Worm (Caenorhabditis elegans) whole organism, late embryonic: ENCODE measurements around the gene C34C12.2.

Experiments
- C08G9.2 ChIP-seq: sonication (generic microtip); optimal IDR thresholded peaks from 2 replicates; lab custom pipeline; 2016; ENCODE audit warnings: mild to moderate bottlenecking, missing genetic modification characterization, moderate library complexity, missing compliant biosample characterization
- C38D4.7 ChIP-seq: fragments of 200-800 bp; sonication (Bioruptor generic); optimal IDR thresholded peaks from 2 replicates; lab custom pipeline; 2018; ENCODE audit warnings: mild to moderate bottlenecking, missing genetic modification characterization, moderate library complexity, missing compliant biosample characterization
- F13H6.1 ChIP-seq: sonication (generic microtip); optimal IDR thresholded peaks from 2 replicates; lab custom pipeline; 2016; ENCODE audit warnings: missing genetic modification characterization, missing compliant biosample characterization
- K09A11.1 ChIP-seq: sonication (generic microtip); optimal IDR thresholded peaks from 2 replicates; lab custom pipeline; 2017; ENCODE audit warnings: antibody characterized with exemption, mild to moderate bottlenecking, missing genetic modification characterization, missing compliant biosample characterization; ENCODE audit not compliant: insufficient read depth
- T23F11.4 ChIP-seq: fragments of 200-800 bp; sonication (Bioruptor generic); optimal IDR thresholded peaks from 2 replicates; lab custom pipeline; 2018; ENCODE audit warnings: mild to moderate bottlenecking, missing genetic modification characterization, missing compliant biosample characterization
- Y22D7AL.16 ChIP-seq: sonication (generic microtip); optimal IDR thresholded peaks from 2 replicates; lab custom pipeline; 2016; ENCODE audit warnings: missing genetic modification characterization, missing compliant biosample characterization
- ahr-1 ChIP-seq: sonication (generic microtip); optimal IDR thresholded peaks from 2 replicates; lab custom pipeline; 2016; ENCODE audit warnings: missing genetic modification characterization, missing compliant biosample characterization
- ama-1 ChIP-seq: fragments of 150-350 bp; optimal IDR thresholded peaks from 2 replicates; lab custom pipeline; 2014
- ceh-14 ChIP-seq: sonication (generic microtip); optimal IDR thresholded peaks from 2 replicates; lab custom pipeline; 2016; ENCODE audit warnings: missing genotype, missing genetic modification characterization, missing compliant biosample characterization
- ceh-19 ChIP-seq: fragments of 200-800 bp; sonication (Bioruptor generic); optimal IDR thresholded peaks from 2 replicates; lab custom pipeline; 2018; ENCODE audit warnings: mild to moderate bottlenecking, missing genetic modification characterization, missing compliant biosample characterization
- ceh-2 ChIP-seq: sonication (generic microtip); optimal IDR thresholded peaks from 2 replicates; lab custom pipeline; 2016; ENCODE audit warnings: missing genotype, missing genetic modification characterization, missing compliant biosample characterization
- ceh-30 ChIP-seq: fragments of 150-350 bp; optimal IDR thresholded peaks from 2 replicates; lab custom pipeline; 2014; ENCODE audit warnings: missing biosample characterization, missing genetic modification characterization
- ceh-31 ChIP-seq: sonication (generic microtip); optimal IDR thresholded peaks from 2 replicates; lab custom pipeline; 2016; ENCODE audit warnings: missing genetic modification characterization, missing compliant biosample characterization
- ceh-34 ChIP-seq: sonication (generic microtip); optimal IDR thresholded peaks from 2 replicates; lab custom pipeline; 2016; ENCODE audit warnings: mild to moderate bottlenecking, missing genetic modification characterization, missing compliant biosample characterization
- ceh-48 ChIP-seq: sonication (generic microtip); optimal IDR thresholded peaks from 2 replicates; lab custom pipeline; 2016; ENCODE audit warnings: missing genetic modification characterization, inconsistent platforms, missing compliant biosample characterization
- ceh-6 ChIP-seq: fragments of 200-800 bp; sonication (Bioruptor generic); optimal IDR thresholded peaks from 2 replicates; lab custom pipeline; 2018; ENCODE audit warnings: mild to moderate bottlenecking, missing genetic modification characterization, missing compliant biosample characterization
- che-1 ChIP-seq: sonication (generic microtip); optimal IDR thresholded peaks from 2 replicates; lab custom pipeline; 2016; ENCODE audit warnings: mild to moderate bottlenecking, missing genetic modification characterization, missing compliant biosample characterization
- dmd-4 ChIP-seq: sonication (generic microtip); optimal IDR thresholded peaks from 2 replicates; lab custom pipeline; 2016; ENCODE audit warnings: borderline replicate concordance, missing genetic modification characterization, missing compliant biosample characterization
- dve-1 ChIP-seq: sonication (generic microtip); optimal IDR thresholded peaks from 2 replicates; lab custom pipeline; 2017; ENCODE audit warnings: antibody characterized with exemption, mild to moderate bottlenecking, missing genetic modification characterization, missing compliant biosample characterization
- elt-4 ChIP-seq: sonication (generic microtip); optimal IDR thresholded peaks from 2 replicates; lab custom pipeline; 2016; ENCODE audit warnings: missing genetic modification characterization, missing compliant biosample characterization
- ets-4 ChIP-seq: sonication (generic microtip); optimal IDR thresholded peaks from 2 replicates; lab custom pipeline; 2016; ENCODE audit warnings: missing genetic modification characterization, missing compliant biosample characterization
- hlh-13 ChIP-seq: fragments of 200-800 bp; sonication (Bioruptor generic); optimal IDR thresholded peaks from 2 replicates; lab custom pipeline; 2018; ENCODE audit warnings: mild to moderate bottlenecking, missing genetic modification characterization, missing compliant biosample characterization
- hlh-15 ChIP-seq: sonication (generic microtip); optimal IDR thresholded peaks from 2 replicates; lab custom pipeline; 2016; ENCODE audit warnings: missing genetic modification characterization, missing compliant biosample characterization
- hlh-30 ChIP-seq: sonication (generic microtip); optimal IDR thresholded peaks from 2 replicates; lab custom pipeline; 2017; ENCODE audit warnings: antibody characterized with exemption, missing genetic modification characterization, missing compliant biosample characterization; ENCODE audit not compliant: insufficient read depth
- hlh-6 ChIP-seq: sonication (generic microtip); optimal IDR thresholded peaks from 2 replicates; lab custom pipeline; 2016; ENCODE audit warnings: missing genotype, missing genetic modification characterization, missing compliant biosample characterization
- hlh-8 ChIP-seq: sonication (generic microtip); optimal IDR thresholded peaks from 2 replicates; lab custom pipeline; 2016; ENCODE audit warnings: missing genotype, missing genetic modification characterization, missing compliant biosample characterization
- lim-6 ChIP-seq: sonication (generic microtip); optimal IDR thresholded peaks from 2 replicates; lab custom pipeline; 2016; ENCODE audit warnings: missing genetic modification characterization, missing compliant biosample characterization
- lin-11 ChIP-seq: fragments of 200-800 bp; sonication (Bioruptor generic); optimal IDR thresholded peaks from 2 replicates; lab custom pipeline; 2018; ENCODE audit warnings: mild to moderate bottlenecking, missing genetic modification characterization, missing compliant biosample characterization
- mec-3 ChIP-seq: sonication (generic microtip); optimal IDR thresholded peaks from 2 replicates; lab custom pipeline; 2016; ENCODE audit warnings: borderline replicate concordance, missing genetic modification characterization, missing compliant biosample characterization
- nfya-1 ChIP-seq: sonication (generic microtip); optimal IDR thresholded peaks from 2 replicates; lab custom pipeline; 2017; ENCODE audit warnings: missing genetic modification characterization, mild to moderate bottlenecking, missing compliant biosample characterization, antibody characterized with exemption, moderate library complexity
- npax-4 ChIP-seq: sonication (generic microtip); optimal IDR thresholded peaks from 2 replicates; lab custom pipeline; 2016; ENCODE audit warnings: missing genetic modification characterization, missing compliant biosample characterization
- pax-1 ChIP-seq: fragments of 150-350 bp; optimal IDR thresholded peaks from 2 replicates; lab custom pipeline; 2014; ENCODE audit warnings: missing biosample characterization, missing genetic modification characterization
- pha-2 ChIP-seq: sonication (generic microtip); optimal IDR thresholded peaks from 2 replicates; lab custom pipeline; 2017; ENCODE audit warnings: mild to moderate bottlenecking, missing genetic modification characterization, missing compliant biosample characterization
- pha-4 ChIP-seq: fragments of 150-350 bp; optimal IDR thresholded peaks from 2 replicates; lab custom pipeline; 2018; ENCODE audit warnings: missing biosample characterization, missing genetic modification reagents, missing genetic modification characterization
- pros-1 ChIP-seq: fragments of 150-350 bp; optimal IDR thresholded peaks from 2 replicates; lab custom pipeline; 2014; ENCODE audit warnings: missing biosample characterization, missing genetic modification reagents, missing genetic modification characterization
- rnt-1 ChIP-seq: sonication (generic microtip); optimal IDR thresholded peaks from 2 replicates; lab custom pipeline; 2016; ENCODE audit warnings: missing genetic modification characterization, missing compliant biosample characterization
- sdc-2 ChIP-seq: sonication (generic microtip); optimal IDR thresholded peaks from 2 replicates; lab custom pipeline; 2016; ENCODE audit warnings: missing genotype, missing genetic modification characterization, missing compliant biosample characterization
- sox-2 ChIP-seq: fragments of 200-800 bp; sonication (Bioruptor generic); IDR thresholded peaks from 2 replicates; pipeline ENCODE4 v1.3.6; 2022; ENCODE audit warnings: missing genetic modification reagents, missing genetic modification characterization, missing compliant biosample characterization
- syd-9 ChIP-seq: sonication (generic microtip); optimal IDR thresholded peaks from 2 replicates; lab custom pipeline; 2016; ENCODE audit warnings: mild to moderate bottlenecking, missing genetic modification characterization, moderate library complexity, missing compliant biosample characterization
- tbx-7 ChIP-seq: sonication (generic microtip); optimal IDR thresholded peaks from 2 replicates; lab custom pipeline; 2016; ENCODE audit warnings: missing genotype, missing genetic modification characterization, missing compliant biosample characterization
- ttx-3 ChIP-seq: sonication (generic microtip); optimal IDR thresholded peaks from 2 replicates; lab custom pipeline; 2016; ENCODE audit warnings: missing genetic modification reagents, missing genetic modification characterization, missing compliant biosample characterization
- unc-3 ChIP-seq, 2 experiments: fragments of 200-800 bp in 1 of 2; sonication (Bioruptor generic) in 1 of 2; sonication (generic microtip) in 1 of 2; conservative IDR thresholded peaks in 1 of 2; optimal IDR thresholded peaks in 1 of 2; 2 replicates each; pipeline versions ENCODE4 v1.3.6 to Lab custom; 2016 to 2022; ENCODE audit warnings: missing compliant biosample characterization in 2 of 2, missing genetic modification characterization in 2 of 2, missing genetic modification reagents in 1 of 2
- unc-42 ChIP-seq: sonication (generic microtip); optimal IDR thresholded peaks from 2 replicates; lab custom pipeline; 2016; ENCODE audit warnings: missing genotype, missing genetic modification characterization, missing compliant biosample characterization
- unc-55 ChIP-seq: sonication (generic microtip); optimal IDR thresholded peaks from 2 replicates; lab custom pipeline; 2017; ENCODE audit warnings: missing biosample characterization, missing genetic modification reagents, missing genetic modification characterization
- zip-5 ChIP-seq: sonication (generic microtip); optimal IDR thresholded peaks from 2 replicates; lab custom pipeline; 2016; ENCODE audit warnings: missing genetic modification characterization, missing compliant biosample characterization

The C34C12.2 gene

ce11 chrIII:3493138-3493537 is 39.6 kb downstream of the C34C12.2 start, which contains the start of gene gly-14:
Gene gly-14 (minus strand): TSS chrIII:3493238.
- no peak for TF ChIP-seq ceh-2 (tag; lab: Kevin White, UChicago)
- no peak for TF ChIP-seq hlh-8 (tag; lab: Kevin White, UChicago)
- TF ChIP-seq hlh-13 (GFP tag; lab: Kevin White, UChicago) = no peak
- TF ChIP-seq tbx-7 (tag; lab: Kevin White, UChicago) = no peak
- no peak for TF ChIP-seq ttx-3 (tag; lab: Kevin White, UChicago)
- no peak for TF ChIP-seq pha-4
- no peak for TF ChIP-seq pax-1 (tag; lab: Kevin White, UChicago)
- no peak for TF ChIP-seq unc-55 (GFP tag; lab: Kevin White, UChicago)
- no peak for TF ChIP-seq ama-1 (lab: Kevin White, UChicago)
- no peak for TF ChIP-seq C38D4.7 (GFP tag; lab: Kevin White, UChicago)
- no peak for TF ChIP-seq elt-4 (tag; lab: Kevin White, UChicago)
- TF ChIP-seq ceh-14 (tag; lab: Kevin White, UChicago) = no peak
- no peak for TF ChIP-seq T23F11.4 (GFP tag; lab: Kevin White, UChicago)
- no peak for TF ChIP-seq npax-4 (tag; lab: Kevin White, UChicago)
- no peak for TF ChIP-seq sox-2
- TF ChIP-seq ceh-6 (GFP tag; lab: Kevin White, UChicago) = no peak
- TF ChIP-seq unc-3 (GFP tag; conservative IDR thresholded peaks at IDR 0.05; lab: Robert Waterston, UW) = no peak
- no peak for TF ChIP-seq unc-3 (tag; optimal IDR thresholded peaks at IDR 0.05; lab: Kevin White, UChicago)
- TF ChIP-seq dve-1 (tag; lab: Kevin White, UChicago) = no peak

- TF ChIP-seq hlh-6 (tag; lab: Kevin White, UChicago) (no peak), rnt-1 (no peak), tbx-7 (tag; lab: Kevin White, UChicago) (no peak), pax-1 (tag; lab: Kevin White, UChicago) (no peak), hlh-30 (tag; lab: Kevin White, UChicago) (no peak), ceh-48 (no peak)
Observed at ce11 chrIII:3498957-3499356, 45.4 kb downstream of the C34C12.2 start, which contains the start of gene M01F1.9. Gene M01F1.9 (minus strand): TSS chrIII:3499057.

ce11 chrIII:3499850-3500249 is 46.3 kb downstream of the C34C12.2 start:
- no peak for TF ChIP-seq ceh-30 (tag; lab: Kevin White, UChicago)
- TF ChIP-seq sox-2 = peak; percentile 69
- peak; percentile 100 for TF ChIP-seq lim-6 (tag; lab: Kevin White, UChicago)
- peak; percentile 100 for TF ChIP-seq ceh-34 (tag; lab: Kevin White, UChicago)
- TF ChIP-seq Y22D7AL.16 (tag; lab: Kevin White, UChicago) = peak; percentile 96
- peak; percentile 96 for TF ChIP-seq unc-3 (GFP tag; conservative IDR thresholded peaks at IDR 0.05; lab: Robert Waterston, UW)
- TF ChIP-seq unc-3 (tag; optimal IDR thresholded peaks at IDR 0.05; lab: Kevin White, UChicago) = peak; percentile 98
- TF ChIP-seq hlh-6 (tag; lab: Kevin White, UChicago) = peak; percentile 99
- no peak for TF ChIP-seq pros-1 (tag; lab: Kevin White, UChicago)
- TF ChIP-seq ttx-3 (tag; lab: Kevin White, UChicago) = peak; percentile 98
- peak; percentile 100 for TF ChIP-seq ceh-2 (tag; lab: Kevin White, UChicago)
- TF ChIP-seq ceh-19 = peak; percentile 98
- peak; percentile 100 for TF ChIP-seq dmd-4 (tag; lab: Kevin White, UChicago)
- TF ChIP-seq zip-5 = peak; percentile 100
- peak; percentile 98 for TF ChIP-seq syd-9 (tag; lab: Kevin White, UChicago)
- TF ChIP-seq F13H6.1 (tag; lab: Kevin White, UChicago) = peak; percentile 100
- TF ChIP-seq mec-3 = peak; percentile 100
- TF ChIP-seq dve-1 (tag; lab: Kevin White, UChicago) = no peak
- TF ChIP-seq T23F11.4 (GFP tag; lab: Kevin White, UChicago) = peak; percentile 92
- peak; percentile 94 for TF ChIP-seq ceh-6 (GFP tag; lab: Kevin White, UChicago)
- TF ChIP-seq pha-4 = no peak
- peak; percentile 100 for TF ChIP-seq C08G9.2 (tag; lab: Kevin White, UChicago)
- peak; percentile 93 for TF ChIP-seq sdc-2
- peak; percentile 100 for TF ChIP-seq elt-4 (tag; lab: Kevin White, UChicago)
- TF ChIP-seq unc-42 = peak; percentile 91
- TF ChIP-seq K09A11.1 (tag; lab: Kevin White, UChicago) = no peak
- peak; percentile 100 for TF ChIP-seq ets-4
- TF ChIP-seq nfya-1 (tag; lab: Kevin White, UChicago) = no peak
- TF ChIP-seq che-1 (tag; lab: Kevin White, UChicago) = peak; percentile 83
- TF ChIP-seq ceh-48 = peak; percentile 80
- TF ChIP-seq pha-2 (tag; lab: Kevin White, UChicago) = peak; percentile 90
- TF ChIP-seq rnt-1 = peak; percentile 100
- TF ChIP-seq ceh-31 (tag; lab: Kevin White, UChicago) = peak; percentile 100
- no peak for TF ChIP-seq unc-55 (GFP tag; lab: Kevin White, UChicago)
- peak; percentile 100 for TF ChIP-seq ahr-1 (tag; lab: Kevin White, UChicago)
- peak; percentile 98 for TF ChIP-seq hlh-15 (tag; lab: Kevin White, UChicago)
- TF ChIP-seq lin-11 (tag; lab: Kevin White, UChicago) = peak; percentile 85
